Fruit fly (Drosophila melanogaster): ENCODE results near the gene CG31955.

Gene CG31955

dm6 chr2L:3748691-3749090, 35.8 kb upstream of the CG31955 start (continued):
- no peak for TF ChIP-seq grn (GFP tag; optimal IDR thresholded peaks at IDR 0.05)
- TF ChIP-seq CG15011 (GFP tag; optimal IDR thresholded peaks at IDR 0.05) = no peak
- no peak for TF ChIP-seq chn (GFP tag; optimal IDR thresholded peaks at IDR 0.05)
- no peak for TF ChIP-seq Dip2 (GFP tag; IDR thresholded peaks at IDR 0.05)
- TF ChIP-seq CG10321 (GFP tag; IDR thresholded peaks at IDR 0.05) = no peak
- no peak for TF ChIP-seq CG4328 (GFP tag; optimal IDR thresholded peaks at IDR 0.05)
- peak; percentile 48; the same call in 1 of the 2 replicates for TF ChIP-seq vvl (GFP tag; IDR thresholded peaks at IDR 0.05)
- no peak for TF ChIP-seq danr (GFP tag; IDR thresholded peaks at IDR 0.05)
- peak; percentile 85 for TF ChIP-seq Ets97D (GFP tag; optimal IDR thresholded peaks at IDR 0.05)
- TF ChIP-seq sug (tag; optimal IDR thresholded peaks at IDR 0.05) = no peak
- 0 out of 2 replicates have a peak, but pooled peaks have one; percentile 18 for TF ChIP-seq ttk (GFP tag; IDR thresholded peaks at IDR 0.05)
- no peak for TF ChIP-seq sim (GFP tag; IDR thresholded peaks at IDR 0.05)
- no peak for TF ChIP-seq Sox102F (GFP tag; optimal IDR thresholded peaks at IDR 0.05)
- TF ChIP-seq Antp (GFP tag; optimal IDR thresholded peaks at IDR 0.05) = no peak
- TF ChIP-seq Six4 (GFP tag; optimal IDR thresholded peaks at IDR 0.05) = no peak
- TF ChIP-seq CG10431 (GFP tag; optimal IDR thresholded peaks at IDR 0.05) = no peak
- TF ChIP-seq CG13624 (GFP tag; optimal IDR thresholded peaks at IDR 0.05) = no peak
- TF ChIP-seq Xbp1 (GFP tag; optimal IDR thresholded peaks at IDR 0.05) = peak; percentile 21
- TF ChIP-seq insv (GFP tag; optimal IDR thresholded peaks at IDR 0.05) = no peak
- TF ChIP-seq CG4617 (GFP tag; optimal IDR thresholded peaks at IDR 0.05; ENCODE audit: borderline replicate concordance) = no peak
- TF ChIP-seq shn (GFP tag; optimal IDR thresholded peaks at IDR 0.05) = no peak
- TF ChIP-seq CG11093 (GFP tag; IDR thresholded peaks at IDR 0.05) = no peak
- TF ChIP-seq CG7786 (GFP tag; optimal IDR thresholded peaks at IDR 0.05) = no peak
- TF ChIP-seq nom (GFP tag; optimal IDR thresholded peaks at IDR 0.05) = no peak
- TF ChIP-seq CG13123 (GFP tag; optimal IDR thresholded peaks at IDR 0.05) = no peak
- peak; percentile 40 for TF ChIP-seq PHDP (tag; optimal IDR thresholded peaks at IDR 0.05)
- TF ChIP-seq Hand (GFP tag; optimal IDR thresholded peaks at IDR 0.05) = peak; percentile 6
- TF ChIP-seq aop (GFP tag; IDR thresholded peaks at IDR 0.05) = no peak
- no peak for TF ChIP-seq fru (optimal IDR thresholded peaks at IDR 0.05)
- TF ChIP-seq CG6254 (GFP tag; optimal IDR thresholded peaks at IDR 0.05) = no peak
- TF ChIP-seq Rfx (GFP tag; IDR thresholded peaks at IDR 0.05) = peak; percentile 49
- no peak for TF ChIP-seq Dp (GFP tag; optimal IDR thresholded peaks at IDR 0.05)
- no peak for TF ChIP-seq CG17829 (tag; optimal IDR thresholded peaks at IDR 0.05)
- TF ChIP-seq CG1529 (GFP tag; optimal IDR thresholded peaks at IDR 0.05) = no peak
- TF ChIP-seq otp (GFP tag; IDR thresholded peaks at IDR 0.05) = no peak
- TF ChIP-seq cad (GFP tag; optimal IDR thresholded peaks at IDR 0.05) = no peak
- no peak for TF ChIP-seq tll (GFP tag; optimal IDR thresholded peaks at IDR 0.05)
- TF ChIP-seq gt (GFP tag; IDR thresholded peaks at IDR 0.05) = no peak
- TF ChIP-seq her (GFP tag; optimal IDR thresholded peaks at IDR 0.05) = no peak
- TF ChIP-seq CG4730 (GFP tag; IDR thresholded peaks at IDR 0.05) = no peak
- no peak for TF ChIP-seq ab (GFP tag; optimal IDR thresholded peaks at IDR 0.05)

DNA sequence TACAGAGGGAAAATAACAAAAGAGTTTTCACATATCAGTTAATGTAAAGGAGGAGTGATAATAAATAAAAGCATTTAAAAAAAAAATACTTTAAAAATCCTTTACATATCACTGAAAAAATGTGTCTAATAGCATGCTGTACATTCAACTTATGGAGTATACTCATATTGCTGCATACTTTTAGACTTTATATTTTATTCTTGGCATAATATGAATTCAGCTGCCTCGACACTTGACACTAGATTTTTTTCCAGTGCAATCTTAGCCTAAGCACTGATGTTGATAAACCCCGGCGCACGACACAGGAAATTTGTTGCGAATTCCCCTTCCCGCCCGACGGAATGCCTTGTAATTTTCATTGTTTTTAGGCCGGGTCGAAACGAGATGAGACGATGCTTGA, 27.5 kb upstream of the CG31955 start:
- TF ChIP-seq CG2120 (GFP tag; optimal IDR thresholded peaks at IDR 0.05) (peak; percentile 50), abd-A (tag; optimal IDR thresholded peaks at IDR 0.05) (peak; percentile 25), unpg (GFP tag; optimal IDR thresholded peaks at IDR 0.05) (peak; percentile 2), caup (GFP tag; optimal IDR thresholded peaks at IDR 0.05; ENCODE audit: severe bottlenecking) (peak; percentile 2), CG4820 (GFP tag; optimal IDR thresholded peaks at IDR 0.05) (no peak), Drgx (GFP tag; IDR thresholded peaks at IDR 0.05) (no peak), zf30C (GFP tag; optimal IDR thresholded peaks at IDR 0.05) (peak; percentile 66), Fer1 (GFP tag; optimal IDR thresholded peaks at IDR 0.05) (peak; percentile 39), CG15269 (tag; optimal IDR thresholded peaks at IDR 0.05) (peak; percentile 29), CG15514 (GFP tag; optimal IDR thresholded peaks at IDR 0.05) (peak; percentile 26), cwo (GFP tag; optimal IDR thresholded peaks at IDR 0.05) (peak; percentile 12), lab (GFP tag; optimal IDR thresholded peaks at IDR 0.05) (peak; percentile 62), CrebB (tag; optimal IDR thresholded peaks at IDR 0.05) (no peak), CG1832 (GFP tag; optimal IDR thresholded peaks at IDR 0.05) (no peak)

Measured in whole organism, embryonic.